Worm (Caenorhabditis elegans): ENCODE measurements around the gene srsx-17.

srsx-17 gene

DNA sequence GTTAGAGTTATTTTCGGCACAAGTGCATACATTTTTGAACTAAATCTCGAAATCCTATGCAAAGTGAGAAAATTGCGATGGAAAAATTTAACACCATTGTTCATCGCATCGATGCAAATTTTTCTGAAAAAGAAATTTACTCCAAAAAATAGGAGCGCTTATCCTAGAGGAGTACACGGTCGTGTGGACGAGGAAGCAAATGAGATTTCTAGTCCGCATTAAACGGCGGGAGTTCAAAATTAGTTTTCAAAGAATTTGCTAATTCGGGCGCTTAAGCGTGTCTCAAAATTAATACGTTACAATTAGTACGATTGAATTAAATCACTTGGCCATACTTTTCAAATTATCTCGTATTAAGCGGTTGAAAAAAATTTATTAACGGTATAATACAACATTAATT lies 9.7 kb upstream of the srsx-17 start, which contains the start of gene lrpr-1 (continued):
- TF ChIP-seq isw-1 (GFP tag; IDR thresholded peaks at IDR 0.05) (peak; percentile 86), nhr-11 (tag; optimal IDR thresholded peaks at IDR 0.05) (peak; percentile 71), swsn-7 (tag; optimal IDR thresholded peaks at IDR 0.05) (peak; percentile 93), ceh-88 (GFP tag; IDR thresholded peaks at IDR 0.05) (peak; percentile 71; the same call in 1 of the 2 replicates), hlh-4 (tag; optimal IDR thresholded peaks at IDR 0.05) (peak; percentile 71), sox-4 (tag; optimal IDR thresholded peaks at IDR 0.05) (peak; percentile 98), lsy-2 (tag; optimal IDR thresholded peaks at IDR 0.05) (peak; percentile 85 to 87), fkh-10 (GFP tag; optimal IDR thresholded peaks at IDR 0.05) (peak; percentile 24), mdl-1 (tag; optimal IDR thresholded peaks at IDR 0.05) (peak in 1 of 2 experiments; percentile 68), xbp-1 (tag; optimal IDR thresholded peaks at IDR 0.05) (peak; percentile 96), egl-13 (tag; optimal IDR thresholded peaks at IDR 0.05) (peak; percentile 96), skn-1 (tag; optimal IDR thresholded peaks at IDR 0.05) (peak; percentile 66), vab-15 (tag; optimal IDR thresholded peaks at IDR 0.05) (peak; percentile 43), ces-1 (GFP tag; optimal IDR thresholded peaks at IDR 0.05) (no peak), nhr-85 (tag) (peak; percentile 98), ceh-8 (GFP tag; optimal IDR thresholded peaks at IDR 0.05) (peak; percentile 77), ets-5 (GFP tag; IDR thresholded peaks at IDR 0.05) (no peak), ceh-63 (GFP tag; optimal IDR thresholded peaks at IDR 0.05) (peak; percentile 92), pag-3 (tag; optimal IDR thresholded peaks at IDR 0.05; ENCODE audit: borderline replicate concordance, insufficient read depth) (no peak), dsc-1 (tag; optimal IDR thresholded peaks at IDR 0.05) (peak; percentile 98), F16B12.6 (tag; optimal IDR thresholded peaks at IDR 0.05) (peak; percentile 46), irx-1 (tag; optimal IDR thresholded peaks at IDR 0.05) (peak; percentile 98), nhr-90 (tag; optimal IDR thresholded peaks at IDR 0.05; ENCODE audit: poor library complexity) (peak; percentile 97), tbx-2 (tag; optimal IDR thresholded peaks at IDR 0.05) (peak; percentile 97), lin-14 (GFP tag; optimal IDR thresholded peaks at IDR 0.05) (peak; percentile 86), jun-1 (tag; optimal IDR thresholded peaks at IDR 0.05) (peak; percentile 57), unc-62 (GFP tag; optimal IDR thresholded peaks at IDR 0.05) (no peak), C34B4.2 (tag; optimal IDR thresholded peaks at IDR 0.05) (peak; percentile 32), lin-15B (tag; optimal IDR thresholded peaks at IDR 0.05) (peak; percentile 56), aha-1 (tag; optimal IDR thresholded peaks at IDR 0.05) (no peak), ztf-4 (tag; optimal IDR thresholded peaks at IDR 0.05) (no peak), lir-3 (tag; optimal IDR thresholded peaks at IDR 0.05; ENCODE audit: poor library complexity) (peak; percentile 98), zag-1 (tag; optimal IDR thresholded peaks at IDR 0.05) (no peak), pax-3 (tag; optimal IDR thresholded peaks at IDR 0.05) (peak; percentile 97), dpl-1 (GFP tag; optimal IDR thresholded peaks at IDR 0.05) (peak; percentile 97 to 99 (median 98)), mab-9 (GFP tag; IDR thresholded peaks at IDR 0.05) (peak; percentile 91), lin-39 (tag; optimal IDR thresholded peaks at IDR 0.05) (peak; percentile 69), C04F5.9 (tag; optimal IDR thresholded peaks at IDR 0.05) (peak; percentile 94), nhr-84 (tag; optimal IDR thresholded peaks at IDR 0.05) (no peak), lin-13 (GFP tag; optimal IDR thresholded peaks at IDR 0.05) (peak; percentile 71), nhr-77 (tag; optimal IDR thresholded peaks at IDR 0.05) (peak; percentile 36), efl-1 (optimal IDR thresholded peaks at IDR 0.05) (peak; percentile 99), efl-1 (GFP tag; optimal IDR thresholded peaks at IDR 0.05 in 1 of 2) (peak; percentile 98 to 100), nhr-76 (tag; optimal IDR thresholded peaks at IDR 0.05) (no peak), snu-23 (GFP tag; optimal IDR thresholded peaks at IDR 0.05) (peak; percentile 92), nhr-20 (tag; optimal IDR thresholded peaks at IDR 0.05) (peak; percentile 93), nhr-237 (tag; optimal IDR thresholded peaks at IDR 0.05) (peak; percentile 45), tlp-1 (tag; optimal IDR thresholded peaks at IDR 0.05) (no peak), ceh-90 (tag; optimal IDR thresholded peaks at IDR 0.05) (peak; percentile 99), nhr-47 (tag; optimal IDR thresholded peaks at IDR 0.05) (peak; percentile 97), lin-35 (GFP tag; optimal IDR thresholded peaks at IDR 0.05) (peak; percentile 99), nhr-19 (GFP tag; conservative IDR thresholded peaks at IDR 0.05) (peak; percentile 93), elt-2 (tag; optimal IDR thresholded peaks at IDR 0.05) (peak; percentile 89), fos-1 (tag; optimal IDR thresholded peaks at IDR 0.05) (peak; percentile 59)

Data from whole organism, L1 larva.